Fruit fly (Drosophila melanogaster): Measurements from ENCODE around the gene mew.

The mew gene

dm6 chrX:13276713-13277112 is 18.4 kb upstream of the mew start (continued):
- peak; percentile 27 for TF ChIP-seq fd96Cb (tag; optimal IDR thresholded peaks at IDR 0.05)
- TF ChIP-seq Lim3 (GFP tag; IDR thresholded peaks at IDR 0.05), result no peak
- TF ChIP-seq CG14860 (GFP tag; IDR thresholded peaks at IDR 0.05; ENCODE audit: partially characterized antibody), result no peak
- no peak for TF ChIP-seq stwl (tag; optimal IDR thresholded peaks at IDR 0.05)
- peak; percentile 78 for TF ChIP-seq CG12391 (tag; optimal IDR thresholded peaks at IDR 0.05)
- TF ChIP-seq pfk (GFP tag; optimal IDR thresholded peaks at IDR 0.05), result no peak
- no peak for TF ChIP-seq Lhr (GFP tag; optimal IDR thresholded peaks at IDR 0.05)
- peak; percentile 85 for TF ChIP-seq cwo (GFP tag; optimal IDR thresholded peaks at IDR 0.05)
- TF ChIP-seq tll (GFP tag; optimal IDR thresholded peaks at IDR 0.05), result no peak
- TF ChIP-seq CG16863 (GFP tag; optimal IDR thresholded peaks at IDR 0.05), result no peak
- TF ChIP-seq slbo (GFP tag; IDR thresholded peaks at IDR 0.05), result peak; percentile 89
- TF ChIP-seq CG30431 (GFP tag; optimal IDR thresholded peaks at IDR 0.05), result peak; percentile 5
- peak; percentile 15 for TF ChIP-seq CG7271 (tag; optimal IDR thresholded peaks at IDR 0.05)
- TF ChIP-seq CG12236 (GFP tag; optimal IDR thresholded peaks at IDR 0.05), result no peak
- peak; percentile 5 for TF ChIP-seq pho (GFP tag; optimal IDR thresholded peaks at IDR 0.05)
- TF ChIP-seq ash1 (GFP tag; optimal IDR thresholded peaks at IDR 0.05), result no peak
- TF ChIP-seq CG6854 (GFP tag; optimal IDR thresholded peaks at IDR 0.05), result peak; percentile 68
- TF ChIP-seq prd (optimal IDR thresholded peaks at IDR 0.05), result no peak
- peak; percentile 79 for TF ChIP-seq prd (GFP tag; IDR thresholded peaks at IDR 0.05)
- TF ChIP-seq D19B (GFP tag; optimal IDR thresholded peaks at IDR 0.05), result peak; percentile 67
- peak; percentile 70 for TF ChIP-seq sens (GFP tag)
- TF ChIP-seq CG8388 (GFP tag; optimal IDR thresholded peaks at IDR 0.05), result peak; percentile 52
- peak; percentile 84 for TF ChIP-seq fd3F (GFP tag; optimal IDR thresholded peaks at IDR 0.05)
- TF ChIP-seq exex (tag; optimal IDR thresholded peaks at IDR 0.05), result peak; percentile 68
- peak; percentile 54; the same call in 1 of the 2 replicates for TF ChIP-seq CG7372 (GFP tag; IDR thresholded peaks at IDR 0.05)
- peak; percentile 14 for TF ChIP-seq Asciz (GFP tag; optimal IDR thresholded peaks at IDR 0.05)
- TF ChIP-seq CG1602 (GFP tag; optimal IDR thresholded peaks at IDR 0.05), result peak; percentile 58
- no peak for TF ChIP-seq maf-S (GFP tag; optimal IDR thresholded peaks at IDR 0.05)
- peak; percentile 90 for TF ChIP-seq CG18599 (GFP tag; optimal IDR thresholded peaks at IDR 0.05)
- TF ChIP-seq CG17328 (GFP tag; IDR thresholded peaks at IDR 0.05), result peak; percentile 66
- peak; percentile 53; the same call in 1 of the 3 replicates for TF ChIP-seq CG14050 (GFP tag; IDR thresholded peaks at IDR 0.05)
- TF ChIP-seq CG7556 (GFP tag; optimal IDR thresholded peaks at IDR 0.05), result peak; percentile 78
- peak; percentile 59 for TF ChIP-seq CG31224 (GFP tag; IDR thresholded peaks at IDR 0.05)
- TF ChIP-seq Ets65A (GFP tag), result peak; percentile 26
- TF ChIP-seq ato (GFP tag; IDR thresholded peaks at IDR 0.05; ENCODE audit: partially characterized antibody), result no peak
- no peak for TF ChIP-seq CG15073 (GFP tag; optimal IDR thresholded peaks at IDR 0.05)
- peak; percentile 51; the same call in 1 of the 2 replicates for TF ChIP-seq ssp (GFP tag; IDR thresholded peaks at IDR 0.05)
- TF ChIP-seq Ets97D (GFP tag; optimal IDR thresholded peaks at IDR 0.05), result no peak
- no peak for TF ChIP-seq fd64A (GFP tag; optimal IDR thresholded peaks at IDR 0.05)
- no peak for TF ChIP-seq ab (GFP tag; optimal IDR thresholded peaks at IDR 0.05)
- peak; percentile 67 for TF ChIP-seq ara (GFP tag; IDR thresholded peaks at IDR 0.05)
- TF ChIP-seq btn (GFP tag; optimal IDR thresholded peaks at IDR 0.05), result no peak
- TF ChIP-seq CG8089 (GFP tag; optimal IDR thresholded peaks at IDR 0.05), result peak; percentile 12
- no peak for TF ChIP-seq emc (GFP tag; optimal IDR thresholded peaks at IDR 0.05)
- TF ChIP-seq Med (GFP tag), result peak; percentile 78
- peak; percentile 22 for TF ChIP-seq Hsf (GFP tag; optimal IDR thresholded peaks at IDR 0.05)
- TF ChIP-seq CG13296 (GFP tag; optimal IDR thresholded peaks at IDR 0.05), result peak; percentile 87
- no peak for TF ChIP-seq CG4707 (GFP tag; optimal IDR thresholded peaks at IDR 0.05)
- TF ChIP-seq pnt (GFP tag; optimal IDR thresholded peaks at IDR 0.05), result no peak
- peak; percentile 65 for TF ChIP-seq org-1 (GFP tag; optimal IDR thresholded peaks at IDR 0.05)
- peak; percentile 79 for TF ChIP-seq CG15514 (GFP tag; optimal IDR thresholded peaks at IDR 0.05)
